Worm (Caenorhabditis elegans): ENCODE results near the gene hlh-6.

DNA sequence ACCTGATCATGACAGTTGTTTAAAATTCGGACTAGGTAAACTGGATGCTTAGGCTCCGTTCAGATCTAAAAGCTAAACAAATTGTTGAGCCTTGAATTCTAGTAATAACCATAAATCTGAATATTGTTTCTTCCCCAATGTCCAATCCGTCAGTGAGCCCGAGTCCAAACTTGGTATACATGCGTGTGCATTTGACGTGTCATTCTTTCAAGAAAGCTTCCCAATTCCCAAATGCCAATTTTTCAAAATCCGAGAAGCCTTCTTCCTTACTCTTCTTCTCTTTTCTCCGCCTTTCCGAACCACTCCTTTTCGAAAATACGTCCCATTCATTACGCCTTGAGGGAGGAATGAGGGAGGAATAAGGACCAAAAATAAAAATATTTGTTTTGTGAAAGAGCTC lies 37.9 kb downstream of the hlh-6 start:
- TF ChIP-seq aly-2 (tag; optimal IDR thresholded peaks at IDR 0.05) (no peak), ztf-11 (tag; optimal IDR thresholded peaks at IDR 0.05) (no peak), egl-27 (tag; optimal IDR thresholded peaks at IDR 0.05) (no peak), lin-39 (tag; optimal IDR thresholded peaks at IDR 0.05) (no peak), elt-3 (tag; optimal IDR thresholded peaks at IDR 0.05) (no peak), nhr-129 (tag; optimal IDR thresholded peaks at IDR 0.05) (no peak), unc-55 (GFP tag; optimal IDR thresholded peaks at IDR 0.05) (no peak)

Data from whole organism, L2 larva.